Worm (Caenorhabditis elegans) whole organism, L4/young adult: Measurements from ENCODE around the gene atg-18.

Experiments used
- W03F9.2 ChIP-seq: fragments of 150-350 bp; optimal IDR thresholded peaks from 2 replicates; lab custom pipeline; 2014; ENCODE audit warnings: missing biosample characterization, missing genetic modification characterization
- dao-5 ChIP-seq: sonication (generic microtip); optimal IDR thresholded peaks from 2 replicates; lab custom pipeline; 2016; ENCODE audit warnings: missing genotype, missing genetic modification characterization, moderate library complexity, missing compliant biosample characterization
- him-1 ChIP-seq: sonication (generic microtip); optimal IDR thresholded peaks from 2 replicates; lab custom pipeline; 2016; ENCODE audit warnings: missing genotype, missing genetic modification reagents, missing genetic modification characterization, missing compliant biosample characterization

atg-18 gene

ce11 chrV:8606099-8606696, 24.9 kb downstream of the atg-18 start, which contains the start of gene vps-60:
Gene vps-60 (minus strand): TSS chrV:8606128.
- TF ChIP-seq him-1 (tag; lab: Kevin White, UChicago) (peak; percentile 81), W03F9.2 (tag; lab: Kevin White, UChicago) (peak; percentile 94), dao-5 (no peak)

DNA sequence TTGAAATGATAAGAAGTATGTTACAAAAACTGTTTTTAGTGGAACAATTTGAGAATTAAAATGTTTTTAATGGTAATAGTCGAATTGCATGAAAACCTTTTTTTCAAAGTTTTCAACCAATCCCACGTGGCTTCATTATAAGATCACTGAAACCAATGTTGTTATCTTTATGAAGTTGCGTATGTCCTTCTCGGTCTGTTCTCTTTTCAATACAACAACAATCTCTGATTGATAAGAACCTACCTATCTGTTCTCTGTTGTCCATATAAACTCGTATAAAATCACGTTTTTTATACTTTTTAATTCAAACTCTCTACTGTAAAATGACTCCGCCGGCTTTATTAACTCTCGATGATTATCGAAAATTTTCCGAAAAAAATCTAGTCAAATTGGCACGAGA, 27.9 kb downstream of the atg-18 start, which contains the start of gene F41E6.5:
Gene F41E6.5 (plus strand): TSS at position 209 of the 400 bp plus-strand sequence.
- TF ChIP-seq dao-5 (no peak), him-1 (tag; lab: Kevin White, UChicago) (no peak), W03F9.2 (tag; lab: Kevin White, UChicago) (no peak)

- TF ChIP-seq him-1 (tag; lab: Kevin White, UChicago) = no peak
- no peak for TF ChIP-seq W03F9.2 (tag; lab: Kevin White, UChicago)
- no peak for TF ChIP-seq dao-5
Observed at ce11 chrV:8602638-8603037, 28.5 kb downstream of the atg-18 start, which contains the start of gene F41E6.15. Gene F41E6.15 (minus strand): TSS chrV:8602738.

- TF ChIP-seq him-1 (tag; lab: Kevin White, UChicago) = no peak
- no peak for TF ChIP-seq W03F9.2 (tag; lab: Kevin White, UChicago)
- TF ChIP-seq dao-5 = no peak
Observed at ce11 chrV:8601420-8601819, 29.7 kb downstream of the atg-18 start, which contains the start of gene F41E6.8. Gene F41E6.8 (minus strand): TSS chrV:8601520.

ce11 chrV:8599957-8600356, 31.2 kb downstream of the atg-18 start:
- no peak for TF ChIP-seq W03F9.2 (tag; lab: Kevin White, UChicago)
- TF ChIP-seq him-1 (tag; lab: Kevin White, UChicago) = no peak
- TF ChIP-seq dao-5 = no peak

DNA sequence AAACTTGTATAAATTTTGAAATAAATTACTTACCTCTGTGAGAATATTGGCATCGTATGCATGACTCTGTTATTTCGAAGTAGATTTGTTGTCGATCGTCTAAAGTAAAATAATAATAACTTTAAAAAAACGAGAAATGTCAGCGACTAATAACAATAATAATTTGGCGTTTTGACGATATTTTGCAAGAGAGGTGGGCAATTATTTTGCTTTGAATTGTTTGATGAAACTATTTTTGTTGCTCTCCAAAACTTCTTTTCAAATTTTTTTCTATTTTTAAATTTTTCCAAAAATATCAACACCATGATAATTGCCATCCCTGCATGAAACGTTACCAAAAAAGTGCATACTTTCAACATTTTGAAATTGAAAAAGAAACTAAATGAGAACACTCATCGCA, 31.9 kb downstream of the atg-18 start, which contains the start of gene F41E6.7:
Gene F41E6.7 (minus strand): TSS at position 101 of the 400 bp plus-strand sequence.
- TF ChIP-seq W03F9.2 (tag; lab: Kevin White, UChicago) (no peak), dao-5 (no peak), him-1 (tag; lab: Kevin White, UChicago) (no peak)

- TF ChIP-seq W03F9.2 (tag; lab: Kevin White, UChicago) (no peak), dao-5 (no peak), him-1 (tag; lab: Kevin White, UChicago) (no peak)
Observed at ce11 chrV:8594105-8594964, 36.8 kb downstream of the atg-18 start, which contains the start of gene tag-196. Gene tag-196 (plus strand): TSS chrV:8594914.

- TF ChIP-seq dao-5 (no peak), him-1 (tag; lab: Kevin White, UChicago) (no peak), W03F9.2 (tag; lab: Kevin White, UChicago) (no peak)
Observed at ce11 chrV:8592691-8593307, 38.3 kb downstream of the atg-18 start.

ce11 chrV:8588079-8588478, 43.0 kb downstream of the atg-18 start, which contains the start of gene C10B5.3:
Gene C10B5.3 (minus strand): TSS chrV:8588179.
- TF ChIP-seq W03F9.2 (tag; lab: Kevin White, UChicago) (no peak), dao-5 (no peak), him-1 (tag; lab: Kevin White, UChicago) (no peak)

ce11 chrV:8586920-8587319, 44.2 kb downstream of the atg-18 start:
- no peak for TF ChIP-seq W03F9.2 (tag; lab: Kevin White, UChicago)
- TF ChIP-seq dao-5 = no peak
- no peak for TF ChIP-seq him-1 (tag; lab: Kevin White, UChicago)

DNA sequence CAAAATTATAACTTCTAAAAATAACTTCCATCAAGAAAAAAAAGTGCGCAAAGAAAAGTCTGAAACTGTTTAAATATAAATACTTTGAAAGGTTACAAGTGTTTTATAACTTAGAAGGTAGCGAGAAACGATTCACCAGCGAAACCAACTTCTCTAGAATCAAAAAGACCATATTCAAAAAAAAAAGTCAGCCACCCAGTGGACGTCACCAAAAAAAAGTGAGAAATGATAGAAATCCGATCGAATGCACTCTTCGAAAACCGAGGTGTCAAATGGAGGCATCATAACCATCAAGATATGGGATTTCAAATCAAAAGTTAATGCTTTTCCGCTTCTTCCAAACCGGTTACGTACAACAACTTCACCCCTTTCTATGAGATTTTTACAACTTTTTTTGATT, 44.7 kb downstream of the atg-18 start:
- TF ChIP-seq W03F9.2 (tag; lab: Kevin White, UChicago) (no peak), him-1 (tag; lab: Kevin White, UChicago) (no peak), dao-5 (no peak)

- TF ChIP-seq him-1 (tag; lab: Kevin White, UChicago) (no peak), W03F9.2 (tag; lab: Kevin White, UChicago) (no peak), dao-5 (no peak)
Observed at ce11 chrV:8580961-8581360, 50.2 kb downstream of the atg-18 start, which contains the start of gene C10B5.1. Gene C10B5.1 (plus strand): TSS chrV:8581261.
